Fruit fly (Drosophila melanogaster) whole organism, adult: Measurements from ENCODE around the gene Cyp1.

Experiments used
- CG11617 ChIP-seq: fragments of 200-800 bp; sonication (Bioruptor generic); optimal IDR thresholded peaks from 2 replicates; lab custom pipeline; 2017; ENCODE audit warnings: mild to moderate bottlenecking, missing biosample characterization, missing genetic modification reagents, missing genetic modification characterization
- CG33017 ChIP-seq: fragments of 200-800 bp; sonication (Bioruptor generic); optimal IDR thresholded peaks from 2 replicates; lab custom pipeline; 2018; ENCODE audit warnings: missing biosample characterization, mild to moderate bottlenecking, missing genetic modification characterization, moderate library complexity
- CG5204 ChIP-seq: fragments of 200-800 bp; sonication (Bioruptor generic); optimal IDR thresholded peaks from 2 replicates; lab custom pipeline; 2016; ENCODE audit warnings: missing biosample characterization, missing genetic modification characterization
- CG7045 ChIP-seq: fragments of 200-800 bp; sonication (Bioruptor generic); optimal IDR thresholded peaks from 2 replicates; lab custom pipeline; 2017; ENCODE audit warnings: missing biosample characterization, mild to moderate bottlenecking, missing genetic modification characterization
- CG7101 ChIP-seq: fragments of 200-800 bp; sonication (Bioruptor generic); optimal IDR thresholded peaks from 2 replicates; lab custom pipeline; 2018; ENCODE audit warnings: missing biosample characterization, mild to moderate bottlenecking, missing genetic modification characterization, moderate library complexity
- Crg-1 ChIP-seq: fragments of 200-800 bp; sonication (Bioruptor generic); optimal IDR thresholded peaks from 2 replicates; lab custom pipeline; 2016; ENCODE audit warnings: missing biosample characterization, missing genetic modification characterization
- Hr96 ChIP-seq: fragments of 200-800 bp; sonication (Bioruptor generic); optimal IDR thresholded peaks from 2 replicates; lab custom pipeline; 2016; ENCODE audit warnings: missing biosample characterization, missing genetic modification characterization
- Mnt ChIP-seq: fragments of 200-800 bp; sonication (Bioruptor generic); optimal IDR thresholded peaks from 2 replicates; lab custom pipeline; 2016; ENCODE audit warnings: missing biosample characterization, mild to moderate bottlenecking, missing genetic modification characterization
- bab1 ChIP-seq: fragments of 200-800 bp; sonication (Bioruptor generic); optimal IDR thresholded peaks from 3 replicates; lab custom pipeline; 2019; ENCODE audit warnings: missing biosample characterization, mild to moderate bottlenecking, missing genetic modification characterization, moderate library complexity
- cic ChIP-seq: fragments of 200-800 bp; sonication (Bioruptor generic); optimal IDR thresholded peaks from 2 replicates; lab custom pipeline; 2017; ENCODE audit warnings: missing biosample characterization, mild to moderate bottlenecking, missing genetic modification characterization, moderate library complexity
- kay ChIP-seq: fragments of 200-800 bp; sonication (Bioruptor generic); peaks from one replicate; lab custom pipeline; 2016; ENCODE audit warnings: missing biosample characterization, missing genetic modification characterization, borderline replicate concordance
- toe ChIP-seq: fragments of 200-800 bp; sonication (Bioruptor generic); optimal IDR thresholded peaks from 2 replicates; lab custom pipeline; 2016; ENCODE audit warnings: missing biosample characterization, missing genetic modification characterization

- no peak for TF ChIP-seq Hr96
- TF ChIP-seq CG11617 (GFP tag; lab: Kevin White, UChicago), result no peak
- no peak for TF ChIP-seq toe (GFP tag; lab: Kevin White, UChicago)
- TF ChIP-seq kay (GFP tag; lab: Kevin White, UChicago), result no peak
- no peak for TF ChIP-seq CG5204
- TF ChIP-seq bab1, result peak; percentile 33
- no peak for TF ChIP-seq CG7101
- TF ChIP-seq cic (GFP tag; lab: Kevin White, UChicago), result no peak
- TF ChIP-seq CG33017, result no peak
- peak; percentile 1 for TF ChIP-seq Crg-1
- no peak for TF ChIP-seq CG7045
- TF ChIP-seq Mnt (GFP tag; lab: Kevin White, UChicago), result peak; percentile 41
These were observed 41.1 kb upstream of the Cyp1 start, which contains the start of gene nonA for dm6 chrX:16361306-16361705.
